Worm (Caenorhabditis elegans) whole organism, early embryonic: Measurements from ENCODE around the gene ZK632.10.

Experiments used
- B0310.2 ChIP-seq: sonication (generic microtip); optimal IDR thresholded peaks from 2 replicates; lab custom pipeline; 2016; ENCODE audit warnings: mild to moderate bottlenecking, missing genetic modification characterization, missing compliant biosample characterization
- aly-1 ChIP-seq: sonication (generic microtip); optimal IDR thresholded peaks from 2 replicates; lab custom pipeline; 2016; ENCODE audit warnings: missing genetic modification characterization, missing compliant biosample characterization
- ama-1 ChIP-seq: fragments of 150-350 bp; optimal IDR thresholded peaks from 2 replicates; lab custom pipeline; 2014
- ceh-13 ChIP-seq: fragments of 200-800 bp; sonication (Bioruptor generic); optimal IDR thresholded peaks from 2 replicates; lab custom pipeline; 2018; ENCODE audit warnings: mild to moderate bottlenecking, missing genetic modification characterization, missing compliant biosample characterization
- ceh-36 ChIP-seq: sonication (generic microtip); optimal IDR thresholded peaks from 2 replicates; lab custom pipeline; 2016; ENCODE audit warnings: missing genetic modification characterization, inconsistent platforms, missing compliant biosample characterization
- ets-7 ChIP-seq: sonication (generic microtip); optimal IDR thresholded peaks from 2 replicates; lab custom pipeline; 2016; ENCODE audit warnings: missing genotype, missing genetic modification characterization, missing compliant biosample characterization
- flt-1 ChIP-seq: fragments of 200-800 bp; sonication (Bioruptor generic); IDR thresholded peaks from 2 replicates; pipeline ENCODE4 v1.3.6; 2022; ENCODE audit warnings: missing genetic modification characterization, missing compliant biosample characterization
- hmg-4 ChIP-seq: fragments of 200-800 bp; sonication (Bioruptor generic); optimal IDR thresholded peaks from 2 replicates; lab custom pipeline; 2018; ENCODE audit warnings: mild to moderate bottlenecking, missing genetic modification characterization, missing compliant biosample characterization
- pes-1 ChIP-seq: fragments of 200-800 bp; sonication (Bioruptor generic); IDR thresholded peaks from 2 replicates; pipeline ENCODE4 v1.3.6; 2022; ENCODE audit warnings: missing genetic modification reagents, missing genetic modification characterization, missing compliant biosample characterization
- scrt-1 ChIP-seq: fragments of 200-800 bp; sonication (Bioruptor generic); IDR thresholded peaks from 2 replicates; pipeline ENCODE4 v1.3.6; 2022; ENCODE audit warnings: missing genetic modification characterization, missing compliant biosample characterization
- sea-1 ChIP-seq: fragments of 200-800 bp; sonication (Bioruptor generic); conservative IDR thresholded peaks from 2 replicates; pipeline ENCODE4 v1.3.6; 2022; ENCODE audit warnings: missing genetic modification characterization, missing compliant biosample characterization
- tbx-11 ChIP-seq: fragments of 200-800 bp; sonication (Bioruptor generic); IDR thresholded peaks from 2 replicates; pipeline ENCODE4 v1.3.6; 2022; ENCODE audit warnings: missing genetic modification characterization, missing compliant biosample characterization
- tra-4 ChIP-seq: sonication (generic microtip); optimal IDR thresholded peaks from 2 replicates; lab custom pipeline; 2017; ENCODE audit warnings: missing genetic modification characterization, missing compliant biosample characterization

ce11 chrIII:9851547-9851946 is 24.0 kb upstream of the ZK632.10 start, which contains the start of gene K11H3.3:
- no peak for TF ChIP-seq ceh-36 (tag; lab: Kevin White, UChicago)
- no peak for TF ChIP-seq pes-1 (GFP tag; lab: Robert Waterston, UW)
- TF ChIP-seq sea-1 (GFP tag; lab: Robert Waterston, UW), result no peak
- no peak for TF ChIP-seq ama-1 (lab: Kevin White, UChicago)
- TF ChIP-seq aly-1 (tag; lab: Kevin White, UChicago), result no peak
- no peak for TF ChIP-seq B0310.2
- TF ChIP-seq hmg-4 (GFP tag; lab: Kevin White, UChicago), result no peak
- TF ChIP-seq tbx-11, result no peak
- no peak for TF ChIP-seq flt-1 (GFP tag; lab: Robert Waterston, UW)
- no peak for TF ChIP-seq scrt-1 (GFP tag; lab: Robert Waterston, UW)
- TF ChIP-seq ets-7 (tag; lab: Kevin White, UChicago), result no peak
- no peak for TF ChIP-seq ceh-13 (GFP tag; lab: Kevin White, UChicago)
- TF ChIP-seq tra-4 (tag; lab: Kevin White, UChicago), result no peak
